Worm (Caenorhabditis elegans): ENCODE data around the gene prmt-6.

prmt-6 gene

ce11 chrIV:2130714-2131113 is at the start of gene prmt-6:
Gene prmt-6 (plus strand): TSS chrIV:2130965.
- TF ChIP-seq flt-1 (GFP tag; IDR thresholded peaks at IDR 0.05) (no peak), aly-1 (tag; optimal IDR thresholded peaks at IDR 0.05) (no peak), ceh-13 (GFP tag; optimal IDR thresholded peaks at IDR 0.05) (no peak), B0310.2 (tag; optimal IDR thresholded peaks at IDR 0.05) (no peak), hmg-4 (GFP tag; optimal IDR thresholded peaks at IDR 0.05) (no peak), tra-4 (tag; optimal IDR thresholded peaks at IDR 0.05) (no peak), sea-1 (GFP tag; conservative IDR thresholded peaks at IDR 0.05) (no peak), F13C5.2 (tag; optimal IDR thresholded peaks at IDR 0.05) (no peak), ceh-36 (tag; optimal IDR thresholded peaks at IDR 0.05) (no peak), hmbx-1 (tag; optimal IDR thresholded peaks at IDR 0.05) (no peak)

DNA sequence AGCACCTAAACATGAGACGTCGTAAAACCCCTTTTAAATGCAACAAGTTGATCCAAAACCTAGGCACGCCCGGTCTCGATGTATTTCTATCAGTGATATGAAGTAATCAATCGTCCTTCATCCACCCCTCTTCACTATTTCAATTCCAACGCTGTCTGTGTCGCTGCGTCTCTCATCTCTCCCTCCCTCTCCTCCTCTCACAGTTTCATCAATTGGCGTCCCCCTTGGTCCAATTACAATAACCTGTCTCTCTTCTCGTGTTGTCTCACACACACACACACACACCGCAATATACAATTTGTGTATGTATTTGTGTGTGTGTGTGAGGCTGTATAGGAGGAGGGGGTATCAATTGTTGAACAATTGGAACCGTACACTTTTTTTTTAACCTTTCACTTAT is 47.6 kb upstream of the prmt-6 start:
- TF ChIP-seq tbx-37 (GFP tag; conservative IDR thresholded peaks at IDR 0.05) (no peak), sea-1 (GFP tag; conservative IDR thresholded peaks at IDR 0.05) (no peak), ama-1 (optimal IDR thresholded peaks at IDR 0.05) (no peak), hmg-4 (GFP tag; optimal IDR thresholded peaks at IDR 0.05) (no peak), tra-4 (tag; optimal IDR thresholded peaks at IDR 0.05) (no peak), flt-1 (GFP tag; IDR thresholded peaks at IDR 0.05) (no peak), scrt-1 (GFP tag; IDR thresholded peaks at IDR 0.05) (no peak), hnd-1 (tag; optimal IDR thresholded peaks at IDR 0.05) (no peak), aly-1 (tag; optimal IDR thresholded peaks at IDR 0.05) (no peak), ceh-36 (tag; optimal IDR thresholded peaks at IDR 0.05) (no peak), pes-1 (GFP tag; IDR thresholded peaks at IDR 0.05) (no peak)

DNA sequence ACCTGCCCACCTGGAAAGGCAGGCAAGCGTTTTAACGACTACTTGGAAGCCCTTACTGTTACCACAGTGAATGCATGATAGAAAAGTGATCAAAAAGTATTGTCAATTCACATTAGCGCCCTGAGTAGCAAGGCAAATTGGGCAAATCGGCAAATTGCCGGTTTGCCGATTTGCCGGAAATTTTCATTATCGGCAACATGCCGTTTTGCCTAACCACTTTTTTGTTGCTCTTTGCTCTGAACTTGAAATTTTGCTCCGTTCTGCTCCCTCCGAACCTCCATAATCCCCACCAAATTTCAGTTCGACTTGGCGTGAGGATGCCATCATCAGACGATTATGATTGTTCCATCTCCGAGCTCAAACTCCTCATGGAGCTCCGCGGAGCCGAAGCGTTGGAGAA is 47.0 kb upstream of the prmt-6 start, which contains the start of gene mca-2:
mca-2 (plus strand) TSS at position 301 of the 400 bp plus-strand sequence.
- TF ChIP-seq ama-1 (optimal IDR thresholded peaks at IDR 0.05) (no peak), ceh-13 (GFP tag; optimal IDR thresholded peaks at IDR 0.05) (no peak), hmbx-1 (tag; optimal IDR thresholded peaks at IDR 0.05) (no peak), B0310.2 (tag; optimal IDR thresholded peaks at IDR 0.05) (no peak), ceh-36 (tag; optimal IDR thresholded peaks at IDR 0.05) (no peak), tbx-37 (GFP tag; conservative IDR thresholded peaks at IDR 0.05) (no peak), F13C5.2 (tag; optimal IDR thresholded peaks at IDR 0.05) (no peak), scrt-1 (GFP tag; IDR thresholded peaks at IDR 0.05) (no peak), hnd-1 (tag; optimal IDR thresholded peaks at IDR 0.05) (no peak)

DNA sequence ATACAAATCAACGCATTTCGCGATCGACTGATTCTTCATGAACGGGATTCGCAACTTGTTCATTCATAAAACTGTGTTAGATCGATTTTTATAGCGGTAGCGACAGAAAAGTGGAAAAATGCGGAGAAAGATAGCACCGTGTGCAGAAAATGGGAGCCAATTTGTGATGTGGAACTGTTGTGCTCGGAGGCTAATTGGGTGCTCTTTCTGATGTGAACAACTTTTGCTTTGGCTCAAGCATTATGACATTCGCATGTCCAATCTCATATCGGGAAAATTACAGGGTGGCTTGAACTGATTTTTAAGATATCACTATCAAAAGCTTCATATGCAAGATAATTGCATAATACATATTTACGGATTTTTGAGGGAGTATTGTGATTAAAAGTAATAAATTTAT is 31.0 kb upstream of the prmt-6 start, which contains the start of gene C23H5.11:
C23H5.11 (minus strand) TSS at position 101 of the 400 bp plus-strand sequence.
- no peak for TF ChIP-seq tra-4 (tag; optimal IDR thresholded peaks at IDR 0.05)
- TF ChIP-seq B0310.2 (tag; optimal IDR thresholded peaks at IDR 0.05) = no peak
- no peak for TF ChIP-seq ets-7 (tag; optimal IDR thresholded peaks at IDR 0.05)
- TF ChIP-seq hmg-4 (GFP tag; optimal IDR thresholded peaks at IDR 0.05) = no peak
- TF ChIP-seq hmbx-1 (tag; optimal IDR thresholded peaks at IDR 0.05) = no peak
- TF ChIP-seq ceh-13 (GFP tag; optimal IDR thresholded peaks at IDR 0.05) = no peak
- no peak for TF ChIP-seq sea-1 (GFP tag; conservative IDR thresholded peaks at IDR 0.05)
- TF ChIP-seq F13C5.2 (tag; optimal IDR thresholded peaks at IDR 0.05) = no peak
- no peak for TF ChIP-seq pes-1 (GFP tag; IDR thresholded peaks at IDR 0.05)
- TF ChIP-seq ceh-36 (tag; optimal IDR thresholded peaks at IDR 0.05) = no peak
- TF ChIP-seq flt-1 (GFP tag; IDR thresholded peaks at IDR 0.05) = no peak
- TF ChIP-seq aly-1 (tag; optimal IDR thresholded peaks at IDR 0.05) = no peak
- no peak for TF ChIP-seq scrt-1 (GFP tag; IDR thresholded peaks at IDR 0.05)

- TF ChIP-seq aly-1 (tag; optimal IDR thresholded peaks at IDR 0.05) = no peak
- no peak for TF ChIP-seq hmbx-1 (tag; optimal IDR thresholded peaks at IDR 0.05)
- no peak for TF ChIP-seq ets-7 (tag; optimal IDR thresholded peaks at IDR 0.05)
- no peak for TF ChIP-seq ceh-36 (tag; optimal IDR thresholded peaks at IDR 0.05)
- TF ChIP-seq pes-1 (GFP tag; IDR thresholded peaks at IDR 0.05) = no peak
- TF ChIP-seq sea-1 (GFP tag; conservative IDR thresholded peaks at IDR 0.05) = no peak
- no peak for TF ChIP-seq tra-4 (tag; optimal IDR thresholded peaks at IDR 0.05)
- no peak for TF ChIP-seq hnd-1 (tag; optimal IDR thresholded peaks at IDR 0.05)
- TF ChIP-seq tbx-37 (GFP tag; conservative IDR thresholded peaks at IDR 0.05) = no peak
- TF ChIP-seq tbx-11 (GFP tag; IDR thresholded peaks at IDR 0.05) = no peak
- no peak for TF ChIP-seq B0310.2 (tag; optimal IDR thresholded peaks at IDR 0.05)
- TF ChIP-seq flt-1 (GFP tag; IDR thresholded peaks at IDR 0.05) = no peak
- no peak for TF ChIP-seq hmg-4 (GFP tag; optimal IDR thresholded peaks at IDR 0.05)
- TF ChIP-seq ceh-13 (GFP tag; optimal IDR thresholded peaks at IDR 0.05) = no peak
- TF ChIP-seq scrt-1 (GFP tag; IDR thresholded peaks at IDR 0.05) = no peak
Observed at ce11 chrIV:2102793-2103192, 28.0 kb upstream of the prmt-6 start, which contains the start of gene C23H5.15. Gene C23H5.15 (minus strand): TSS chrIV:2102893.

DNA sequence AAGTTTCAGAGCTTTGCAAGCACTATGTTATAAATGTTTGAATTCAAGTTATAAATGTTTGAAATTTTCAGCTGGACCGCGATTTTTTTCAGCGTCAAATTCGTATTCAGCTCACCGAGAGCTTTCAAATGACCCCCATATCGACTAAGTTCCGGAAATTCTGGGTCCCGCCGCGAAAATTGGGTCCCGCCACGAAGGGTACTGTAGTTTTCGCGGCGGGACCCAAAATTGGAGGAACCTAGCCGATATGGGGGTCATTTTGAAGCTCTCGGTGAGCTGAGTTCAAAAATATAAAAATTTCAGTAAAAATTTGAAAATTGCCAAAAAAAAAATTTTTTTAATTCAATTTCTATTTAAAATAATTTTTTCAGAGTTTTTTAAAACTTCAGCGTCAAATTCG is 24.1 kb upstream of the prmt-6 start:
- peak; percentile 44; the same call in 1 of the 2 replicates for TF ChIP-seq pes-1 (GFP tag; IDR thresholded peaks at IDR 0.05)
- TF ChIP-seq tbx-37 (GFP tag; conservative IDR thresholded peaks at IDR 0.05) = 0 out of 2 replicates have a peak, but pooled peaks have one; percentile 11
- TF ChIP-seq tra-4 (tag; optimal IDR thresholded peaks at IDR 0.05) = no peak
- TF ChIP-seq aly-1 (tag; optimal IDR thresholded peaks at IDR 0.05) = no peak
- no peak for TF ChIP-seq ama-1 (optimal IDR thresholded peaks at IDR 0.05)

DNA sequence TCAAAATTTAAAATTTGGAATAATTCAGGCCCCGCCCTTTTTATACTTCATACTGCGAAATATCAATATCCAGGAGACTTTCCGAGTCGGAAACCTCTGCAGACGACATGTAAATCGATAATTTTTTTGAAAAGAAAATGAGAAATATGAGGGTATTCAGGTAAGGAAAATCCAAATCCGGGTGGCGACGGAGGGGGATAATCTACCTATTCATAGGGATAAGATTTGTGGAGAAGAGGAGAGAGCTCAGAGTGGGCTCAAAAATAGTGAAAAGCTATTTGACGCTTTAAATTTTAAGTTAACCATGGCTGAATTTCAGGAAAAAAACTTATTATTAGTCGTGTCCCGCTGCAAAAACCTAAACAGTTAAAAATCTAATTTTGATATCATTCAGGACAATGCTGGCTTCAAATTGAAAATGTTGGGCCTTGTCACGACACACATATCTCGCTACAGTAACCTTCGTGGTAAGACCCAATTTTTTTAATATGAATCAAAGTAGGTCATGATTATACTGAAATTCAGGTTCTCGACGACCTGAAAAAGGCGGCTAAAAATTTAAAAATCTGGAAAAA is 19.4 kb upstream of the prmt-6 start, which contains the start of gene che-6:
che-6 (minus strand) TSS at position 109 of the 575 bp plus-strand sequence.
- TF ChIP-seq tbx-11 (GFP tag; IDR thresholded peaks at IDR 0.05) (no peak), aly-1 (tag; optimal IDR thresholded peaks at IDR 0.05) (no peak), hmg-4 (GFP tag; optimal IDR thresholded peaks at IDR 0.05) (no peak), ceh-36 (tag; optimal IDR thresholded peaks at IDR 0.05) (no peak), ceh-13 (GFP tag; optimal IDR thresholded peaks at IDR 0.05) (no peak), ama-1 (optimal IDR thresholded peaks at IDR 0.05) (no peak), sea-1 (GFP tag; conservative IDR thresholded peaks at IDR 0.05) (no peak), hmbx-1 (tag; optimal IDR thresholded peaks at IDR 0.05) (no peak), hnd-1 (tag; optimal IDR thresholded peaks at IDR 0.05) (no peak)
